Worm (Caenorhabditis elegans): Measurements from ENCODE around the gene Y17G9B.4.

ce11 chrIV:4705922-4706321, 46.0 kb upstream of the Y17G9B.4 start:
- no peak for TF ChIP-seq mel-28 (tag; optimal IDR thresholded peaks at IDR 0.05; ENCODE audit: borderline replicate concordance)
- TF ChIP-seq efl-1 (GFP tag; optimal IDR thresholded peaks at IDR 0.05) = no peak
- no peak for TF ChIP-seq lin-40 (tag; optimal IDR thresholded peaks at IDR 0.05)
- TF ChIP-seq ama-1 (optimal IDR thresholded peaks at IDR 0.05) = no peak
- TF ChIP-seq ama-1 (GFP tag; optimal IDR thresholded peaks at IDR 0.05) = no peak
- no peak for TF ChIP-seq K11D2.4 (GFP tag; IDR thresholded peaks at IDR 0.05)
- TF ChIP-seq hlh-12 (tag; optimal IDR thresholded peaks at IDR 0.05) = no peak
- TF ChIP-seq lsy-27 (tag; optimal IDR thresholded peaks at IDR 0.05; ENCODE audit: borderline replicate concordance, insufficient read depth) = no peak

Data from whole organism, young adult.